Worm (Caenorhabditis elegans): ENCODE data around the gene gcna-1.

- TF ChIP-seq jun-1 (tag; optimal IDR thresholded peaks at IDR 0.05) (no peak), ceh-28 (tag; optimal IDR thresholded peaks at IDR 0.05) (no peak), nhr-11 (tag; optimal IDR thresholded peaks at IDR 0.05) (no peak), fkh-2 (tag; optimal IDR thresholded peaks at IDR 0.05) (no peak), nhr-23 (tag; optimal IDR thresholded peaks at IDR 0.05) (no peak), unc-62 (GFP tag; optimal IDR thresholded peaks at IDR 0.05) (no peak), pha-4 (tag; optimal IDR thresholded peaks at IDR 0.05) (peak; percentile 10), nhr-28 (tag; optimal IDR thresholded peaks at IDR 0.05) (no peak), nhr-67 (tag; optimal IDR thresholded peaks at IDR 0.05) (no peak), snpc-4 (tag; optimal IDR thresholded peaks at IDR 0.05) (no peak), egl-5 (tag; optimal IDR thresholded peaks at IDR 0.05) (no peak), lin-39 (tag; optimal IDR thresholded peaks at IDR 0.05) (no peak), mdl-1 (tag; optimal IDR thresholded peaks at IDR 0.05) (no peak), zag-1 (tag; optimal IDR thresholded peaks at IDR 0.05) (no peak)
Observed at ce11 chrIII:5965368-5965767, 43.5 kb downstream of the gcna-1 start.

All from whole organism, L3 larva.